Worm (Caenorhabditis elegans) whole organism, midembryonic: ENCODE data around the gene argk-1.

Experiments
- T22C8.4 ChIP-seq: fragments of 200-800 bp; sonication (Bioruptor generic); IDR thresholded peaks from 2 replicates; pipeline ENCODE4 v1.3.6; 2022; ENCODE audit warnings: missing genetic modification characterization, missing compliant biosample characterization
- cog-1 ChIP-seq: sonication (generic microtip); optimal IDR thresholded peaks from 2 replicates; lab custom pipeline; 2016; ENCODE audit warnings: missing genetic modification characterization, missing compliant biosample characterization
- flt-1 ChIP-seq: fragments of 200-800 bp; sonication (Bioruptor generic); IDR thresholded peaks from 2 replicates; pipeline ENCODE4 v1.3.6; 2022; ENCODE audit warnings: missing genetic modification characterization, missing compliant biosample characterization
- klf-2 ChIP-seq: fragments of 200-800 bp; sonication (Bioruptor generic); conservative IDR thresholded peaks from 2 replicates; pipeline ENCODE4 v1.3.6; 2022; ENCODE audit warnings: missing genetic modification reagents, missing genetic modification characterization, missing compliant biosample characterization
- med-1 ChIP-seq: sonication (generic microtip); optimal IDR thresholded peaks from 2 replicates; lab custom pipeline; 2017; ENCODE audit warnings: missing genetic modification characterization, mild to moderate bottlenecking, missing compliant biosample characterization, antibody characterized with exemption, missing genetic modification reagents; ENCODE audit not compliant: insufficient read depth
- ref-1 ChIP-seq: fragments of 200-800 bp; sonication (Bioruptor generic); conservative IDR thresholded peaks from 2 replicates; pipeline ENCODE4 v1.3.6; 2022; ENCODE audit warnings: missing genetic modification reagents, missing genetic modification characterization, missing compliant biosample characterization
- tab-1 ChIP-seq: fragments of 200-800 bp; sonication (Bioruptor generic); IDR thresholded peaks from 2 replicates; pipeline ENCODE4 v1.3.6; 2022; ENCODE audit warnings: missing genetic modification characterization, missing compliant biosample characterization
- ztf-23 ChIP-seq: fragments of 200-800 bp; sonication (Bioruptor generic); IDR thresholded peaks from 2 replicates; pipeline ENCODE4 v1.3.6; 2022; ENCODE audit warnings: missing genetic modification reagents, missing genetic modification characterization, missing compliant biosample characterization
- ztf-29 ChIP-seq: fragments of 200-800 bp; sonication (Bioruptor generic); IDR thresholded peaks from 2 replicates; pipeline ENCODE4 v1.3.6; 2022; ENCODE audit warnings: missing genetic modification reagents, missing genetic modification characterization, missing compliant biosample characterization

Gene argk-1

DNA sequence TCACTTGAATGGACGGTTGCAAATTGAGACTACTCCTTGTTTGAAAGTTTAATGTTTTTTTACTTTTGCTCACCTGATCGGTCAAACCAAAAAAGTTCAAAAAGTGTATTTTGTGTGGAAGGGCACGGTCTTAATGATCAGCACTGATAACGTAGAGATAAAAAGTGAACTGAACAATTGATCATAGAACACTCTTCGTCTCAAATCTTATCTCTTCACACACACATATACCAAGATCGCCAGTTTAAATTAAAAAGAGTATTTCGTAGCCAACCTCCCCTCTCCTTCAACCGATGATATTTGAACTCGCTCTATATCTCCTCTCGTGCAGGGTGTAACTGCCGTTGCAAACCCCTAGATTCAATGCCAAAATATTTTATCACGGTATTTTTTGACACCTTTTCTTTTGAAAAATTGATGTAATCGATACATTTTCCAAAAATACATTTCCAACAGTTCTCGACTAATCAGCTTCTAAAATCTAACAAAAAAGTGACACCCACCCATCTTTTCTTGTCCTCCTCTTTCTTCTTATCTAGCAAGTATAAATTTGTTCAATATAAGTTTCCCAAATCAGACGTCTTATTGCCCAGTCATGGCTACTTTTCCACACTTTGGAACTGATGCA, 3.5 kb upstream of the argk-1 start, which contains the start of gene cth-1:
Gene cth-1 (plus strand): TSS at position 578 of the 628 bp plus-strand sequence.
- TF ChIP-seq flt-1 (GFP tag; lab: Robert Waterston, UW), result no peak
- TF ChIP-seq med-1 (GFP tag; lab: Kevin White, UChicago), result no peak
- no peak for TF ChIP-seq tab-1
- TF ChIP-seq klf-2 (GFP tag; lab: Robert Waterston, UW), result no peak
- no peak for TF ChIP-seq cog-1
- TF ChIP-seq ztf-29 (GFP tag; lab: Robert Waterston, UW), result no peak
- no peak for TF ChIP-seq T22C8.4
- TF ChIP-seq ztf-23 (GFP tag; lab: Robert Waterston, UW), result no peak
- no peak for TF ChIP-seq ref-1 (GFP tag; lab: Robert Waterston, UW)

DNA sequence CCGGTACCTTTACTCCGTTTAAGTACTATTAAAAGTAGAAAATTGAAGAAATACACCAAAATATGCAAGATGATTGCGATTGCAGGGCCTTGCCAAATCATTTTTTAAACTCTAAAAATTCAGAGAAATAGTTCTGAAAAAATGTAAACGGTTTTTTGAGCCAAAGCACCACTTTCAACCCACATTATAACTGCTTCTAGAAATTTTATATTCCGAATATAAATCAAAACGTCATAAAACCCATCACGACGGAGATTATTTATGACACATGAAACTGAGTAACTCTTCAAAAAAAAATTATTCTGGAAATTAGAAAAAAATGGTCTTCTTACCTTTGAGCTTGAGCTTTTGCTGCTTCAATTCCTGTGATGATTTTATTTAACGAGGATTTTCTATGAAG, 10.5 kb downstream of the argk-1 start, which contains the start of gene srxa-16:
Gene srxa-16 (minus strand): TSS at position 101 of the 400 bp plus-strand sequence.
- TF ChIP-seq cog-1 (no peak), flt-1 (GFP tag; lab: Robert Waterston, UW) (no peak), klf-2 (GFP tag; lab: Robert Waterston, UW) (no peak), ztf-29 (GFP tag; lab: Robert Waterston, UW) (no peak), ref-1 (GFP tag; lab: Robert Waterston, UW) (no peak), ztf-23 (GFP tag; lab: Robert Waterston, UW) (no peak), med-1 (GFP tag; lab: Kevin White, UChicago) (no peak), T22C8.4 (no peak), tab-1 (no peak)

DNA sequence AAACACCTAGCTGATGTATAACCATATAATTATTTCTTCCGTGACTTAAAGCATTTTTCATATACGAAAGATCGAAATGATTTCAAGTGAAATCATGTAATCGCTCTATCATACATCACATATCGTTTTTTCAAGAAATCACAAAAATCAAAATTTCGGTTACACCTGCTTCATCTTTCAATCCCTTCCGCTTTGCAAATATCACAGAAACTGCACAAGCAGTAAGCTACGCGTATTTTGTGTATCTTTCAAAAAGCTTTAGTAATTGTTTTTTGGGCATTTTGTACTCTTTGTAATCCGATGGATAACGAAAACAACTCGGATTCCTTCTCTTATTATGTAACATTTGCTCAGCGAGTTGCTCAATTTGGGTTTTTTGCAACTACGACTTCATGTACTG, 11.7 kb downstream of the argk-1 start, which contains the start of gene str-25:
Gene str-25 (plus strand): TSS at position 301 of the 400 bp plus-strand sequence.
- TF ChIP-seq med-1 (GFP tag; lab: Kevin White, UChicago) (no peak), flt-1 (GFP tag; lab: Robert Waterston, UW) (no peak), klf-2 (GFP tag; lab: Robert Waterston, UW) (no peak), ztf-29 (GFP tag; lab: Robert Waterston, UW) (no peak), tab-1 (no peak), T22C8.4 (no peak), ref-1 (GFP tag; lab: Robert Waterston, UW) (no peak), ztf-23 (GFP tag; lab: Robert Waterston, UW) (no peak), cog-1 (no peak)

DNA sequence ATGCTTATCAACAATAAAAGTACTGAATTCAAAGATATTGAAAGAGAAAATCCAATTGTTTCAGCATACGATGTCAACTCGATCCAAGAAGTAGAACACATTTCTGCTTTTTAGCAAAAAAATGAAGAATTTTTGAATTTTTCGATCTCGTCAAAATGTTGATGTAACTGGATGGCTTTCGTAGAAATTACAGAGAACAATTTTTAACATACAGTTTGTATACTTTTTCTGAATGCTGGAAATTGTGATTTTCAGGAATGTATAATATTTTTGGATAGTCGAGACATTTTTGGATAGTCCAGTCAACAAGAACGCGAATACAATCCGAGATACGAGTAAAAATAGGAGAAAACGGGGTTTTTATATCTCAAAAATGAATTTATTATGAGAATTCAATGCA, 14.9 kb downstream of the argk-1 start, which contains the start of gene str-103:
Gene str-103 (minus strand): TSS at position 101 of the 400 bp plus-strand sequence.
- TF ChIP-seq flt-1 (GFP tag; lab: Robert Waterston, UW), result no peak
- TF ChIP-seq T22C8.4, result no peak
- no peak for TF ChIP-seq ztf-29 (GFP tag; lab: Robert Waterston, UW)
- TF ChIP-seq tab-1, result no peak
- TF ChIP-seq ref-1 (GFP tag; lab: Robert Waterston, UW), result no peak
- no peak for TF ChIP-seq med-1 (GFP tag; lab: Kevin White, UChicago)
- no peak for TF ChIP-seq cog-1
- TF ChIP-seq klf-2 (GFP tag; lab: Robert Waterston, UW), result no peak
- no peak for TF ChIP-seq ztf-23 (GFP tag; lab: Robert Waterston, UW)

DNA sequence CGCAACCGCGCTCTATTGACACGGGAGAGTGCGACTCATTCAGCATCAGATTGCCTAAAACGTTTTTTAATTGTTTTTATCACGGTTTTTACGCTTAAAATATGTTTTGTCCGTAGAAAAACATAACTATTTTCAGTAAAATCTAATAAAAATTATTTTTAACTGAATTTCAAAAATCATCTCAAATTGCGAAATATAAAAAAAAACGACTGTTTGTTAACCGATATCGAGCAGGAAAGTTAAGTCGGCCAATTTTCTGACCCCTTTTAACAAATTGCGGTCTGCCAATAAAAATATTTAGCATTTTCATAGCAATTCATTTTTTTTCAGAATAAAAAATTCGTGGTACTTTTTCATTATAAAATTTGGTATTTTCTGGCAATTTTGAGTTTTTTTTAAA, 16.8 kb downstream of the argk-1 start:
- no peak for TF ChIP-seq flt-1 (GFP tag; lab: Robert Waterston, UW)

DNA sequence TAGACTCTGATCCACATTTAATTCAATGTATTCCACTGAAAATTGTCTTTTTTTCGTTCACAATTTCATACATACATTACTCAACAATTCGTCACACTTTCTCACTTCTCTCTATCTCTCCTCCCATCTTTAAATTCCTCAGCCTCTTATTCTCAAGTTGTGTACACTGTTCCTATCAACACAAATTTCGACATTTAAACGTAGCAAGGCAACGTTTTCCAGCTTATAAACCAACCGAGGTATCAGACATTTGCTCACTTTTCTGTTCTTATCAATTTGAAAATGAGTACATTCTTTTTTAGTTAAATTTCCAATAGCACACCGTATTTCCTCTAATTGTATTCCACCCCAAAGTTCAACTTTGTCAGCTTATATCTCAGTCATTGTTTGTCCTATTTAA, 17.2 kb downstream of the argk-1 start, which contains the start of gene skr-3:
Gene skr-3 (plus strand): TSS at position 163 of the 400 bp plus-strand sequence.
- TF ChIP-seq T22C8.4 (no peak), ref-1 (GFP tag; lab: Robert Waterston, UW) (no peak), ztf-23 (GFP tag; lab: Robert Waterston, UW) (no peak), med-1 (GFP tag; lab: Kevin White, UChicago) (no peak)

DNA sequence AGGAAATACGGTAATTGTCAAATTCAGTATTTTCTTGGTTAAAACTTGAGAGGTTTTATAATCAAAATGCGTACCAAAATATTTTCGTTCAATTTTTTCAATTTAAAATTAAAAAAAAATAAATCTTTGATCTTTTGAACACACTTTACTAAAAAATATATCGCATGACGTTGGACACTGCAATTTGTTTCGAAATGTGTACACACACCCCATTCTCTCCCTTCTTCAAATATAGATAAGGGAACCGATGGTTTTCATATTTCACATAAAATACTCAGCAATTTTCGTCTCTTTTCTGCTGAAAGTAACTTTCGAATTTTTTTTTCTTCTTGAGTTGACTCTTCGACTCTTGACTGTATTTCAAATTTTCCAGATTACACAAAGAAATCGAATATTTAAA, 17.8 kb downstream of the argk-1 start:
- TF ChIP-seq tab-1, result no peak
- no peak for TF ChIP-seq T22C8.4
- TF ChIP-seq cog-1, result no peak
- TF ChIP-seq ztf-23 (GFP tag; lab: Robert Waterston, UW), result no peak
- TF ChIP-seq ref-1 (GFP tag; lab: Robert Waterston, UW), result no peak
- TF ChIP-seq med-1 (GFP tag; lab: Kevin White, UChicago), result no peak
- no peak for TF ChIP-seq klf-2 (GFP tag; lab: Robert Waterston, UW)
- TF ChIP-seq flt-1 (GFP tag; lab: Robert Waterston, UW), result no peak
- TF ChIP-seq ztf-29 (GFP tag; lab: Robert Waterston, UW), result no peak

DNA sequence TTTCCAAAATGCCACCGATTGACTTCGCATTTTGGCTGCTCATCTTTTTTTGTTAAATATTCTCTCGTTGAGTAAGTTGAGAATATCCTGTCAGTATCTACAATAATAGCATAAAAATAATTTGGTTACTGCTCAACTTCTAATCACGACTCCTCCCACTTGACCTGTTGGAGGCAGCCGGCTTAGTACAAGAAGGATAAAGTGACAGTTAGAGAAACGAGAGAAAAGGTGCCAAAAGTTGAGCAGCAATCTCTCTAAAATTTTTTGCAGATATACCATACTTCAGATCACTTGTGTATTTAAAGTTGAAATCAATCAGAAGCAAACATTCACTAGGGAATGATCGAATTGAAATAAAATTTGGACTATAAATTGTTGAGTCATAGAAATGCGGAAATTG, 21.0 kb downstream of the argk-1 start, which contains the start of gene nhr-111:
Gene nhr-111 (minus strand): TSS at position 101 of the 400 bp plus-strand sequence.
- TF ChIP-seq flt-1 (GFP tag; lab: Robert Waterston, UW) (no peak), ref-1 (GFP tag; lab: Robert Waterston, UW) (no peak)

DNA sequence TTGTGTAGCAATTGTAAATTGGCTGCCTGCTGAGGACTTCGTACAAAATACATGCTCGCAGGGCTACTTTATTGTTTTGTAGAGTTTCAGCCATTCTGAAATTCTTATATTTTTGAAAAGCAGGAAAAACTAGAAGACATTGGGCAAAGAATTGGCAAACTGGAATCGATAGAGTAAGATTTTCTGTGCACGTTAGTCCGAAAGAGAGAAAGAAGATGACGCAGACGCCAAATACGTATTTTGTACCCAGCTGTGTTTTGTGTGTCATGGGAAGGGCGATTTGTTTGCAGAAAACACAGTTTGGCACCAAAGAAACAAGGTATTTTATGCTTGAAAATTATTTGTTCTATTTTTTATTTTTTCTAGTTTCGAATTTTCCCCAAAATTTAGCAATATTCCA, 23.7 kb downstream of the argk-1 start, which contains the start of gene fbxa-143:
Gene fbxa-143 (minus strand): TSS at position 101 of the 400 bp plus-strand sequence.
- TF ChIP-seq T22C8.4 (no peak), med-1 (GFP tag; lab: Kevin White, UChicago) (no peak), flt-1 (GFP tag; lab: Robert Waterston, UW) (no peak), cog-1 (no peak), ztf-23 (GFP tag; lab: Robert Waterston, UW) (no peak), tab-1 (no peak), ref-1 (GFP tag; lab: Robert Waterston, UW) (no peak), ztf-29 (GFP tag; lab: Robert Waterston, UW) (no peak), klf-2 (GFP tag; lab: Robert Waterston, UW) (no peak)

DNA sequence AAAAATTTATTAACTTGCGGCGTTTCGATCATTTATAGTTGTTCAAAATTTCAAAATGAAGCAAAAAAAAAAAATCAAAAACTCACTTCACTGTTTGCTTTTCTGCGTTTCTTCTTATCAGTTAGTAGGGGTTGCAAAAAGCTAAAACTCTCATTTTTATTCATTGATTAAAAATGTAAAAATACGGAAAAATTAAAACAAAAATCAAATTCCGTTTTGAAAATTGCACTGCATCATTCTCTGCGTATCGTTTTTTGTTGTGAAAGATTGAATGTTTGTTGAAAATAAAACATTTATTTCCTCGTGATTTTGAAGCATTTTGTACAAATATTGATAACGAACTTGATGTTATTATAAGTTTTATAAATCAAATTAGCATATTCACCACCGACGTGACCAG, 25.4 kb downstream of the argk-1 start:
- TF ChIP-seq ztf-29 (GFP tag; lab: Robert Waterston, UW), result no peak
- no peak for TF ChIP-seq ref-1 (GFP tag; lab: Robert Waterston, UW)
- TF ChIP-seq flt-1 (GFP tag; lab: Robert Waterston, UW), result no peak
- no peak for TF ChIP-seq T22C8.4
- TF ChIP-seq tab-1, result no peak
- TF ChIP-seq klf-2 (GFP tag; lab: Robert Waterston, UW), result no peak
- no peak for TF ChIP-seq ztf-23 (GFP tag; lab: Robert Waterston, UW)
